Worm (Caenorhabditis elegans) whole organism, L1 larva: ENCODE data around the gene F34H10.3.
A peak's percentile ranks its signal among the peaks of the same experiment; 100 is the strongest.

ENCODE experiments used
- C04F5.9 ChIP-seq: sonication (generic microtip); optimal IDR thresholded peaks from 2 replicates; lab custom pipeline; 2016; ENCODE audit warnings: missing genetic modification characterization, missing compliant biosample characterization
- C16A3.4 ChIP-seq: fragments of 150-350 bp; optimal IDR thresholded peaks from 2 replicates; lab custom pipeline; 2014; ENCODE audit warnings: missing biosample characterization, missing genetic modification characterization
- Y116A8C.19 ChIP-seq: sonication (generic microtip); optimal IDR thresholded peaks from 2 replicates; lab custom pipeline; 2016; ENCODE audit warnings: missing compliant biosample characterization, missing genetic modification characterization, borderline replicate concordance
- aly-2 ChIP-seq: fragments of 150-350 bp; optimal IDR thresholded peaks from 2 replicates; lab custom pipeline; 2014; ENCODE audit warnings: missing biosample characterization, missing genetic modification characterization
- ama-1 ChIP-seq: fragments of 150-350 bp; optimal IDR thresholded peaks from 2 replicates; lab custom pipeline; 2014
- blmp-1 ChIP-seq: fragments of 150-350 bp; optimal IDR thresholded peaks from 2 replicates; lab custom pipeline; 2014; ENCODE audit warnings: missing biosample characterization, missing genetic modification characterization
- ceh-63 ChIP-seq: fragments of 200-800 bp; sonication (Bioruptor generic); optimal IDR thresholded peaks from 2 replicates; lab custom pipeline; 2018; ENCODE audit warnings: mild to moderate bottlenecking, missing genetic modification characterization, missing compliant biosample characterization
- ceh-8 ChIP-seq: fragments of 200-800 bp; sonication (Bioruptor generic); optimal IDR thresholded peaks from 2 replicates; lab custom pipeline; 2018; ENCODE audit warnings: mild to moderate bottlenecking, missing genetic modification characterization, moderate library complexity, missing compliant biosample characterization
- ceh-90 ChIP-seq: sonication (generic microtip); optimal IDR thresholded peaks from 2 replicates; lab custom pipeline; 2016; ENCODE audit warnings: missing genetic modification characterization, missing compliant biosample characterization
- ces-1 ChIP-seq: fragments of 150-350 bp; optimal IDR thresholded peaks from 2 replicates; lab custom pipeline; 2014; ENCODE audit warnings: missing biosample characterization, missing genetic modification reagents, missing genetic modification characterization
- dpl-1 ChIP-seq, 3 experiments: fragments of 150-350 bp in 2 of 3; sonication (generic microtip) in 1 of 3; optimal IDR thresholded peaks; 2 replicates each; lab custom pipeline; 2014 to 2017; ENCODE audit warnings: missing biosample characterization in 3 of 3, missing genetic modification characterization in 3 of 3, missing genetic modification reagents in 3 of 3
- dsc-1 ChIP-seq: sonication (generic microtip); optimal IDR thresholded peaks from 2 replicates; lab custom pipeline; 2016; ENCODE audit warnings: mild to moderate bottlenecking, missing genetic modification characterization, missing compliant biosample characterization
- efl-3 ChIP-seq: fragments of 200-800 bp; sonication (Bioruptor generic); optimal IDR thresholded peaks from 2 replicates; lab custom pipeline; 2018; ENCODE audit warnings: mild to moderate bottlenecking, missing genetic modification characterization, missing compliant biosample characterization
- egl-27 ChIP-seq, 2 experiments: fragments of 150-350 bp in 1 of 2; sonication (generic microtip); optimal IDR thresholded peaks; 3 replicates each; lab custom pipeline; 2017 to 2018; ENCODE audit warnings: missing biosample characterization in 2 of 2, missing genetic modification characterization in 2 of 2, missing genetic modification reagents in 2 of 2
- elt-2 ChIP-seq: sonication (generic microtip); optimal IDR thresholded peaks from 2 replicates; lab custom pipeline; 2016; ENCODE audit warnings: missing genetic modification characterization, mild to moderate bottlenecking, inconsistent platforms, missing compliant biosample characterization, missing genetic modification reagents
- elt-3 ChIP-seq, 6 experiments: fragments of 150-350 bp in 1 of 6; sonication (generic microtip); optimal IDR thresholded peaks; 2 replicates each; lab custom pipeline; 2017 to 2018; ENCODE audit warnings: missing biosample characterization in 6 of 6, missing genetic modification characterization in 6 of 6, inconsistent platforms in 1 of 6
- ets-5 ChIP-seq: fragments of 200-800 bp; sonication (Bioruptor generic); IDR thresholded peaks from 2 replicates; pipeline ENCODE4 v1.3.6; 2022; ENCODE audit warnings: missing genetic modification characterization, missing compliant biosample characterization
- fkh-4 ChIP-seq: sonication (generic microtip); optimal IDR thresholded peaks from 2 replicates; lab custom pipeline; 2016; ENCODE audit warnings: missing compliant biosample characterization, missing genetic modification characterization, borderline replicate concordance
- hlh-4 ChIP-seq: sonication (generic microtip); optimal IDR thresholded peaks from 2 replicates; lab custom pipeline; 2016; ENCODE audit warnings: mild to moderate bottlenecking, missing genetic modification characterization, missing compliant biosample characterization
- hpl-2 ChIP-seq: fragments of 150-350 bp; optimal IDR thresholded peaks from 2 replicates; lab custom pipeline; 2014; ENCODE audit warnings: missing biosample characterization, missing genetic modification reagents, missing genetic modification characterization
- isw-1 ChIP-seq: fragments of 200-800 bp; sonication (Bioruptor generic); IDR thresholded peaks from 2 replicates; pipeline ENCODE4 v1.3.6; 2022; ENCODE audit warnings: missing genetic modification characterization, missing compliant biosample characterization
- jun-1 ChIP-seq: fragments of 150-350 bp; optimal IDR thresholded peaks from 2 replicates; lab custom pipeline; 2014; ENCODE audit warnings: missing biosample characterization, missing genetic modification reagents, missing genetic modification characterization
- lin-13 ChIP-seq: fragments of 150-350 bp; optimal IDR thresholded peaks from 2 replicates; lab custom pipeline; 2014; ENCODE audit warnings: missing biosample characterization, missing genetic modification reagents, missing genetic modification characterization
- lin-14 ChIP-seq: fragments of 200-800 bp; sonication (Bioruptor generic); optimal IDR thresholded peaks from 2 replicates; lab custom pipeline; 2018; ENCODE audit warnings: mild to moderate bottlenecking, missing genetic modification characterization, moderate library complexity, missing compliant biosample characterization
- lin-15B ChIP-seq: fragments of 150-350 bp; sonication (generic microtip); optimal IDR thresholded peaks from 3 replicates; lab custom pipeline; 2014; ENCODE audit warnings: missing biosample characterization, missing genetic modification characterization
- lin-39 ChIP-seq: fragments of 150-350 bp; optimal IDR thresholded peaks from 2 replicates; lab custom pipeline; 2014; ENCODE audit warnings: missing biosample characterization, missing genetic modification reagents, missing genetic modification characterization
- lir-3 ChIP-seq: sonication (generic microtip); optimal IDR thresholded peaks from 2 replicates; lab custom pipeline; 2016; ENCODE audit warnings: mild to moderate bottlenecking, missing genetic modification characterization, moderate library complexity, missing compliant biosample characterization; ENCODE audit not compliant: poor library complexity
- lsy-2 ChIP-seq, 2 experiments: fragments of 150-350 bp; optimal IDR thresholded peaks; 2 replicates each; lab custom pipeline; 2014; ENCODE audit warnings: missing biosample characterization in 2 of 2, missing genetic modification characterization in 2 of 2
- mdl-1 ChIP-seq, 2 experiments: fragments of 150-350 bp; optimal IDR thresholded peaks; 2 replicates each; lab custom pipeline; 2014 to 2017; ENCODE audit warnings: missing biosample characterization in 2 of 2, missing genetic modification characterization in 2 of 2, inconsistent platforms in 1 of 2
- mef-2 ChIP-seq: fragments of 150-350 bp; optimal IDR thresholded peaks from 2 replicates; lab custom pipeline; 2014; ENCODE audit warnings: missing biosample characterization, missing genetic modification characterization
- mep-1 ChIP-seq: fragments of 150-350 bp; optimal IDR thresholded peaks from 2 replicates; lab custom pipeline; 2014; ENCODE audit warnings: missing biosample characterization, missing genetic modification characterization
- nhr-12 ChIP-seq: sonication (generic microtip); optimal IDR thresholded peaks from 2 replicates; lab custom pipeline; 2017; ENCODE audit warnings: missing biosample characterization, missing genetic modification characterization
- nhr-19 ChIP-seq: fragments of 200-800 bp; sonication (Bioruptor generic); conservative IDR thresholded peaks from 2 replicates; pipeline ENCODE4 v1.3.6; 2022; ENCODE audit warnings: missing genetic modification characterization, missing compliant biosample characterization
- nhr-28 ChIP-seq: fragments of 150-350 bp; optimal IDR thresholded peaks from 2 replicates; lab custom pipeline; 2014; ENCODE audit warnings: missing biosample characterization, missing genetic modification characterization
- nhr-47 ChIP-seq: sonication (generic microtip); optimal IDR thresholded peaks from 2 replicates; lab custom pipeline; 2016; ENCODE audit warnings: mild to moderate bottlenecking, missing genetic modification characterization, moderate library complexity, missing compliant biosample characterization
- nhr-71 ChIP-seq: sonication (generic microtip); optimal IDR thresholded peaks from 2 replicates; lab custom pipeline; 2016; ENCODE audit warnings: mild to moderate bottlenecking, missing genetic modification characterization, moderate library complexity, missing compliant biosample characterization
- nhr-76 ChIP-seq: sonication (generic microtip); optimal IDR thresholded peaks from 2 replicates; lab custom pipeline; 2017; ENCODE audit warnings: missing biosample characterization, missing genetic modification characterization
- nhr-84 ChIP-seq: sonication (generic microtip); optimal IDR thresholded peaks from 2 replicates; lab custom pipeline; 2017; ENCODE audit warnings: missing biosample characterization, missing genetic modification characterization
- nhr-85 ChIP-seq: sonication (generic microtip); peaks from one replicate; lab custom pipeline; 2016; ENCODE audit warnings: missing genetic modification characterization, inconsistent platforms, missing compliant biosample characterization
- pag-3 ChIP-seq: sonication (generic microtip); optimal IDR thresholded peaks from 2 replicates; lab custom pipeline; 2017; ENCODE audit warnings: missing genetic modification characterization, mild to moderate bottlenecking, missing compliant biosample characterization, antibody characterized with exemption, borderline replicate concordance; ENCODE audit not compliant: insufficient read depth
- pqm-1 ChIP-seq: sonication (generic microtip); optimal IDR thresholded peaks from 3 replicates; lab custom pipeline; 2017; ENCODE audit warnings: missing biosample characterization, missing genetic modification characterization
- rnt-1 ChIP-seq: sonication (generic microtip); optimal IDR thresholded peaks from 2 replicates; lab custom pipeline; 2016; ENCODE audit warnings: mild to moderate bottlenecking, missing genetic modification characterization, moderate library complexity, missing compliant biosample characterization
- snpc-4 ChIP-seq: fragments of 150-350 bp; optimal IDR thresholded peaks from 2 replicates; lab custom pipeline; 2014; ENCODE audit warnings: missing biosample characterization, missing genetic modification characterization
- sox-4 ChIP-seq: sonication (generic microtip); optimal IDR thresholded peaks from 2 replicates; lab custom pipeline; 2016; ENCODE audit warnings: missing genetic modification characterization, missing compliant biosample characterization
- sptf-1 ChIP-seq: fragments of 150-350 bp; optimal IDR thresholded peaks from 2 replicates; lab custom pipeline; 2014; ENCODE audit warnings: missing biosample characterization, missing genetic modification characterization
- sup-37 ChIP-seq: fragments of 200-800 bp; sonication (Bioruptor generic); optimal IDR thresholded peaks from 2 replicates; lab custom pipeline; 2018; ENCODE audit warnings: mild to moderate bottlenecking, missing genetic modification characterization, missing compliant biosample characterization
- tbx-2 ChIP-seq: sonication (generic microtip); optimal IDR thresholded peaks from 2 replicates; lab custom pipeline; 2016; ENCODE audit warnings: missing genetic modification characterization, missing compliant biosample characterization
- unc-30 ChIP-seq: sonication (generic microtip); optimal IDR thresholded peaks from 2 replicates; lab custom pipeline; 2017; ENCODE audit warnings: missing biosample characterization, missing genetic modification characterization
- unc-62 ChIP-seq: fragments of 150-350 bp; optimal IDR thresholded peaks from 2 replicates; lab custom pipeline; 2014; ENCODE audit warnings: missing biosample characterization, missing genetic modification reagents, missing genetic modification characterization
- unc-98 ChIP-seq: fragments of 200-800 bp; sonication (Bioruptor generic); IDR thresholded peaks from 2 replicates; pipeline ENCODE4 v1.3.6; 2022; ENCODE audit warnings: missing genetic modification characterization, missing compliant biosample characterization
- zag-1 ChIP-seq: fragments of 150-350 bp; optimal IDR thresholded peaks from 2 replicates; lab custom pipeline; 2014; ENCODE audit warnings: missing biosample characterization, missing genetic modification characterization
- ztf-11 ChIP-seq, 2 experiments: sonication (generic microtip); optimal IDR thresholded peaks; 2 replicates each; lab custom pipeline; 2016 to 2017; ENCODE audit warnings: missing genetic modification characterization in 2 of 2, missing biosample characterization in 1 of 2, missing compliant biosample characterization in 1 of 2
- ztf-4 ChIP-seq: fragments of 150-350 bp; optimal IDR thresholded peaks from 2 replicates; lab custom pipeline; 2014; ENCODE audit warnings: missing biosample characterization, missing genetic modification characterization

Gene F34H10.3

ce11 chrX:9638825-9639474 lies 4.1 kb upstream of the F34H10.3 start (continued):
- TF ChIP-seq lir-3 (tag; lab: Kevin White, UChicago) (peak; percentile 29), blmp-1 (tag; lab: Kevin White, UChicago) (peak; percentile 75), ceh-90 (tag; lab: Kevin White, UChicago) (no peak), ztf-4 (peak; percentile 1), ama-1 (lab: Kevin White, UChicago) (no peak), efl-3 (GFP tag; lab: Kevin White, UChicago) (no peak), lin-39 (tag; lab: Kevin White, UChicago) (no peak), fkh-4 (tag; lab: Kevin White, UChicago) (no peak), hlh-4 (tag; lab: Kevin White, UChicago) (no peak), nhr-28 (tag; lab: Kevin White, UChicago) (no peak), pag-3 (tag; lab: Kevin White, UChicago) (no peak), lin-15B (tag; lab: Kevin White, UChicago) (no peak), hpl-2 (GFP tag; lab: Kevin White, UChicago) (no peak), pqm-1 (no peak), nhr-84 (tag; lab: Kevin White, UChicago) (no peak), mep-1 (tag; lab: Kevin White, UChicago) (peak; percentile 79), nhr-85 (tag; lab: Kevin White, UChicago) (peak; percentile 97), zag-1 (tag; lab: Kevin White, UChicago) (no peak), sox-4 (tag; lab: Kevin White, UChicago) (peak; percentile 16), Y116A8C.19 (no peak), sptf-1 (no peak), aly-2 (tag; lab: Kevin White, UChicago) (no peak), dsc-1 (no peak), tbx-2 (no peak), jun-1 (tag; lab: Kevin White, UChicago) (no peak), lsy-2 (tag; optimal IDR thresholded peaks at IDR 0.05; lab: Kevin White, UChicago) (peak; percentile 8 to 48), ceh-8 (GFP tag; lab: Kevin White, UChicago) (peak; percentile 49), lin-14 (GFP tag; lab: Kevin White, UChicago) (peak; percentile 80), isw-1 (GFP tag; lab: Robert Waterston, UW) (no peak), unc-62 (no peak), nhr-76 (tag; lab: Kevin White, UChicago) (no peak), unc-30 (tag; lab: Kevin White, UChicago) (no peak), lin-13 (GFP tag; lab: Kevin White, UChicago) (peak; percentile 61), C04F5.9 (tag; lab: Kevin White, UChicago) (no peak), mdl-1 (tag; optimal IDR thresholded peaks at IDR 0.05; lab: Kevin White, UChicago) (peak in 1 of 2 experiments; percentile 33), nhr-71 (tag; lab: Kevin White, UChicago) (peak; percentile 83), ets-5 (GFP tag; lab: Robert Waterston, UW) (no peak), ces-1 (GFP tag; lab: Kevin White, UChicago) (no peak), sup-37 (no peak), snpc-4 (no peak), egl-27 (tag; optimal IDR thresholded peaks at IDR 0.05; lab: Kevin White, UChicago) (no peak), mef-2 (tag; lab: Kevin White, UChicago) (no peak), elt-2 (peak; percentile 71), C16A3.4 (tag; lab: Kevin White, UChicago) (peak; percentile 51), ceh-63 (GFP tag; lab: Kevin White, UChicago) (no peak), unc-98 (GFP tag; lab: Robert Waterston, UW) (no peak), rnt-1 (no peak), dpl-1 (GFP tag; optimal IDR thresholded peaks at IDR 0.05; lab: Kevin White, UChicago) (peak in 1 of 3 experiments; percentile 10), nhr-19 (GFP tag; lab: Robert Waterston, UW) (peak; percentile 46), nhr-12 (tag; lab: Kevin White, UChicago) (no peak), elt-3 (tag; optimal IDR thresholded peaks at IDR 0.05; lab: Kevin White, UChicago) (peak in 1 of 6 experiments; percentile 29), nhr-47 (tag; lab: Kevin White, UChicago) (peak; percentile 38), ztf-11 (tag; optimal IDR thresholded peaks at IDR 0.05; lab: Kevin White, UChicago) (no peak)
